Worm (Caenorhabditis elegans) whole organism, L4 larva: Measurements from ENCODE around the gene fzr-1.

Experiments used
- D1046.2 ChIP-seq: fragments of 200-800 bp; sonication (Bioruptor generic); IDR thresholded peaks from 2 replicates; pipeline ENCODE4 v1.3.6; 2022; ENCODE audit warnings: missing genetic modification characterization, missing compliant biosample characterization
- F49E8.2 ChIP-seq: sonication (generic microtip); optimal IDR thresholded peaks from 2 replicates; lab custom pipeline; 2016; ENCODE audit warnings: missing compliant biosample characterization, mild to moderate bottlenecking, missing genetic modification characterization, borderline replicate concordance
- R02D3.7 ChIP-seq: fragments of 150-350 bp; sonication (generic microtip); optimal IDR thresholded peaks from 3 replicates; lab custom pipeline; 2014; ENCODE audit warnings: missing biosample characterization, missing genetic modification characterization
- Y105C5A.15 ChIP-seq: fragments of 200-800 bp; sonication (Bioruptor generic); IDR thresholded peaks from 2 replicates; pipeline ENCODE4 v1.3.6; 2022; ENCODE audit warnings: missing genetic modification characterization, missing compliant biosample characterization
- Y48G9A.11 ChIP-seq: fragments of 200-800 bp; sonication (Bioruptor generic); IDR thresholded peaks from 2 replicates; pipeline ENCODE4 v1.3.6; 2022; ENCODE audit warnings: missing genetic modification reagents, missing genetic modification characterization, missing compliant biosample characterization
- Y75B8A.6 ChIP-seq: fragments of 200-800 bp; sonication (Bioruptor generic); IDR thresholded peaks from 2 replicates; pipeline ENCODE4 v1.3.6; 2022; ENCODE audit warnings: missing genetic modification reagents, missing genetic modification characterization, missing compliant biosample characterization
- aha-1 ChIP-seq: fragments of 150-350 bp; peaks from one replicate; lab custom pipeline; 2014; ENCODE audit warnings: missing biosample characterization, missing genetic modification characterization
- aly-2 ChIP-seq: sonication (generic microtip); optimal IDR thresholded peaks from 2 replicates; lab custom pipeline; 2018; ENCODE audit warnings: missing biosample characterization, missing genetic modification characterization
- ama-1 ChIP-seq: fragments of 150-350 bp; optimal IDR thresholded peaks from 2 replicates; lab custom pipeline; 2014; ENCODE audit warnings: inconsistent platforms, mixed read lengths
- ceh-28 ChIP-seq: fragments of 150-350 bp; optimal IDR thresholded peaks from 2 replicates; lab custom pipeline; 2014; ENCODE audit warnings: missing biosample characterization, missing genetic modification reagents, missing genetic modification characterization
- ceh-44 ChIP-seq: fragments of 200-800 bp; sonication (Bioruptor generic); IDR thresholded peaks from 2 replicates; pipeline ENCODE4 v1.3.6; 2022; ENCODE audit warnings: missing genetic modification reagents, missing genetic modification characterization, missing compliant biosample characterization
- ces-1 ChIP-seq: fragments of 150-350 bp; sonication (generic microtip); optimal IDR thresholded peaks from 4 replicates; lab custom pipeline; 2014; ENCODE audit warnings: missing biosample characterization, missing genetic modification reagents, missing genetic modification characterization
- daf-16 ChIP-seq, 3 experiments: sonication (generic microtip); optimal IDR thresholded peaks; 2 replicates each; lab custom pipeline; 2016 to 2017; ENCODE audit warnings: missing genetic modification characterization in 3 of 3, missing genetic modification reagents in 3 of 3, mild to moderate bottlenecking in 2 of 3, missing compliant biosample characterization in 2 of 3, missing biosample characterization in 1 of 3, moderate library complexity in 1 of 3
- dmd-9 ChIP-seq: fragments of 200-800 bp; sonication (Bioruptor generic); IDR thresholded peaks from 2 replicates; pipeline ENCODE4 v1.3.6; 2022; ENCODE audit warnings: missing genetic modification reagents, missing genetic modification characterization, missing compliant biosample characterization
- duxl-1 ChIP-seq: sonication (generic microtip); optimal IDR thresholded peaks from 2 replicates; lab custom pipeline; 2016; ENCODE audit warnings: mild to moderate bottlenecking, missing genetic modification characterization, moderate library complexity, missing compliant biosample characterization; ENCODE audit not compliant: poor library complexity
- dve-1 ChIP-seq: sonication (generic microtip); optimal IDR thresholded peaks from 2 replicates; lab custom pipeline; 2017; ENCODE audit warnings: antibody characterized with exemption, mild to moderate bottlenecking, missing genetic modification characterization, missing compliant biosample characterization; ENCODE audit not compliant: insufficient read depth
- egl-43 ChIP-seq: fragments of 200-800 bp; sonication (Bioruptor generic); IDR thresholded peaks from 2 replicates; pipeline ENCODE4 v1.3.6; 2022; ENCODE audit warnings: missing genetic modification reagents, missing genetic modification characterization, missing compliant biosample characterization
- fkh-10 ChIP-seq: fragments of 150-350 bp; optimal IDR thresholded peaks from 2 replicates; lab custom pipeline; 2014; ENCODE audit warnings: missing biosample characterization, missing genetic modification reagents, missing genetic modification characterization
- gei-8 ChIP-seq: fragments of 200-800 bp; sonication (Bioruptor generic); optimal IDR thresholded peaks from 2 replicates; lab custom pipeline; 2018; ENCODE audit warnings: mild to moderate bottlenecking, missing genetic modification characterization, missing compliant biosample characterization
- hif-1 ChIP-seq, 2 experiments: sonication (generic microtip); optimal IDR thresholded peaks; 2 replicates each; lab custom pipeline; 2016 to 2017; ENCODE audit warnings: missing compliant biosample characterization in 2 of 2, missing genetic modification characterization in 2 of 2, missing genetic modification reagents in 2 of 2, missing genotype in 2 of 2, mild to moderate bottlenecking in 1 of 2
- hlh-30 ChIP-seq: sonication (generic microtip); optimal IDR thresholded peaks from 2 replicates; lab custom pipeline; 2017; ENCODE audit warnings: antibody characterized with exemption, mild to moderate bottlenecking, missing genetic modification characterization, missing compliant biosample characterization; ENCODE audit not compliant: insufficient read depth
- jun-1 ChIP-seq: fragments of 150-350 bp; optimal IDR thresholded peaks from 2 replicates; lab custom pipeline; 2014; ENCODE audit warnings: missing biosample characterization, missing genetic modification reagents, missing genetic modification characterization
- lim-7 ChIP-seq: fragments of 200-800 bp; sonication (Bioruptor generic); IDR thresholded peaks from 2 replicates; pipeline ENCODE4 v1.3.6; 2022; ENCODE audit warnings: missing genetic modification characterization, missing compliant biosample characterization
- lin-1 ChIP-seq: fragments of 200-800 bp; sonication (Bioruptor generic); IDR thresholded peaks from 2 replicates; pipeline ENCODE4 v1.3.6; 2022; ENCODE audit warnings: missing genetic modification reagents, missing genetic modification characterization, missing compliant biosample characterization
- lsy-2 ChIP-seq, 2 experiments: fragments of 150-350 bp in 1 of 2; sonication (generic microtip) in 1 of 2; optimal IDR thresholded peaks; 2 replicates each; lab custom pipeline; 2014 to 2017; ENCODE audit warnings: missing biosample characterization in 2 of 2, missing genetic modification characterization in 2 of 2
- madf-9 ChIP-seq: fragments of 200-800 bp; sonication (Bioruptor generic); conservative IDR thresholded peaks from 2 replicates; pipeline ENCODE4 v1.3.6; 2022; ENCODE audit warnings: missing genetic modification reagents, missing genetic modification characterization, missing compliant biosample characterization
- mdl-1 ChIP-seq, 2 experiments: fragments of 150-350 bp in 1 of 2; sonication (generic microtip) in 1 of 2; optimal IDR thresholded peaks; 2 replicates each; lab custom pipeline; 2014 to 2017; ENCODE audit warnings: missing biosample characterization in 2 of 2, missing genetic modification characterization in 2 of 2
- mep-1 ChIP-seq: fragments of 150-350 bp; sonication (generic microtip); optimal IDR thresholded peaks from 3 replicates; lab custom pipeline; 2014; ENCODE audit warnings: missing biosample characterization, missing genetic modification characterization
- mxl-3 ChIP-seq: fragments of 200-800 bp; sonication (Bioruptor generic); optimal IDR thresholded peaks from 2 replicates; lab custom pipeline; 2018; ENCODE audit warnings: mild to moderate bottlenecking, missing genetic modification characterization, missing compliant biosample characterization
- nhr-10 ChIP-seq: fragments of 150-350 bp; optimal IDR thresholded peaks from 2 replicates; lab custom pipeline; 2014; ENCODE audit warnings: missing biosample characterization, missing genetic modification characterization
- nhr-102 ChIP-seq: sonication (generic microtip); optimal IDR thresholded peaks from 2 replicates; lab custom pipeline; 2016; ENCODE audit warnings: mild to moderate bottlenecking, missing genetic modification characterization, moderate library complexity, missing compliant biosample characterization
- nhr-11 ChIP-seq: fragments of 150-350 bp; optimal IDR thresholded peaks from 2 replicates; lab custom pipeline; 2014; ENCODE audit warnings: missing biosample characterization, missing genetic modification characterization
- nhr-237 ChIP-seq: sonication (generic microtip); optimal IDR thresholded peaks from 2 replicates; lab custom pipeline; 2017; ENCODE audit warnings: missing biosample characterization, missing genetic modification characterization
- nhr-25 ChIP-seq: sonication (generic microtip); optimal IDR thresholded peaks from 2 replicates; lab custom pipeline; 2017; ENCODE audit warnings: missing genetic modification characterization, mild to moderate bottlenecking, missing compliant biosample characterization, antibody characterized with exemption, moderate library complexity, borderline replicate concordance; ENCODE audit not compliant: insufficient read depth
- nhr-48 ChIP-seq: sonication (generic microtip); optimal IDR thresholded peaks from 2 replicates; lab custom pipeline; 2016; ENCODE audit warnings: mild to moderate bottlenecking, missing genetic modification characterization, missing compliant biosample characterization
- nhr-6 ChIP-seq: fragments of 150-350 bp; optimal IDR thresholded peaks from 2 replicates; lab custom pipeline; 2014; ENCODE audit warnings: missing biosample characterization, missing genetic modification characterization
- nhr-76 ChIP-seq: fragments of 150-350 bp; optimal IDR thresholded peaks from 2 replicates; lab custom pipeline; 2014; ENCODE audit warnings: missing biosample characterization, missing genetic modification characterization
- pha-4 ChIP-seq, 2 experiments: fragments of 150-350 bp in 1 of 2; fragments of 200-800 bp in 1 of 2; sonication (Bioruptor generic) in 1 of 2; IDR thresholded peaks in 1 of 2; optimal IDR thresholded peaks in 1 of 2; 2 replicates each; pipeline versions ENCODE4 v1.3.6 to Lab custom; 2014 to 2022; ENCODE audit warnings: missing genetic modification characterization in 2 of 2, missing genetic modification reagents in 2 of 2, missing biosample characterization in 1 of 2, missing compliant biosample characterization in 1 of 2
- pqm-1 ChIP-seq: sonication (generic microtip); optimal IDR thresholded peaks from 2 replicates; lab custom pipeline; 2017; ENCODE audit warnings: missing biosample characterization, missing genetic modification characterization
- rbr-2 ChIP-seq: sonication (generic microtip); optimal IDR thresholded peaks from 2 replicates; lab custom pipeline; 2016; ENCODE audit warnings: missing genotype, missing genetic modification characterization, missing compliant biosample characterization
- sdz-12 ChIP-seq: fragments of 200-800 bp; sonication (Bioruptor generic); optimal IDR thresholded peaks from 2 replicates; lab custom pipeline; 2018; ENCODE audit warnings: mild to moderate bottlenecking, missing genetic modification characterization, missing compliant biosample characterization
- set-16 ChIP-seq: fragments of 200-800 bp; sonication (Bioruptor generic); IDR thresholded peaks from 2 replicates; pipeline ENCODE4 v1.3.6; 2022; ENCODE audit warnings: missing genetic modification reagents, missing genetic modification characterization, missing compliant biosample characterization
- spr-1 ChIP-seq: sonication (generic microtip); optimal IDR thresholded peaks from 2 replicates; lab custom pipeline; 2016; ENCODE audit warnings: mild to moderate bottlenecking, missing genetic modification characterization, missing compliant biosample characterization
- tag-97 ChIP-seq: fragments of 200-800 bp; sonication (Bioruptor generic); IDR thresholded peaks from 2 replicates; pipeline ENCODE4 v1.3.6; 2022; ENCODE audit warnings: missing genetic modification characterization, missing compliant biosample characterization
- tra-1 ChIP-seq: fragments of 200-800 bp; sonication (Bioruptor generic); IDR thresholded peaks from 2 replicates; pipeline ENCODE4 v1.3.6; 2022; ENCODE audit warnings: missing genetic modification reagents, missing genetic modification characterization, missing compliant biosample characterization
- unc-62 ChIP-seq, 3 experiments: fragments of 150-350 bp in 1 of 3; sonication (generic microtip); optimal IDR thresholded peaks in 2 of 3; peaks in 1 of 3; 1 replicate in 1 of 3; 2 replicates in 2 of 3; lab custom pipeline; 2014 to 2017; ENCODE audit warnings: missing biosample characterization in 3 of 3, missing genetic modification characterization in 3 of 3, missing genetic modification reagents in 3 of 3, missing genotype in 1 of 3
- ztf-11 ChIP-seq: fragments of 150-350 bp; optimal IDR thresholded peaks from 2 replicates; lab custom pipeline; 2014; ENCODE audit warnings: missing biosample characterization, missing genetic modification characterization

fzr-1 gene

ce11 chrII:9619995-9620535 is 24.2 kb downstream of the fzr-1 start (continued):
- TF ChIP-seq D1046.2 (no peak), madf-9 (no peak), mep-1 (no peak), aha-1 (tag; lab: Kevin White, UChicago) (no peak), nhr-48 (tag; lab: Kevin White, UChicago) (peak; percentile 35), nhr-25 (no peak), jun-1 (tag; lab: Kevin White, UChicago) (no peak), lsy-2 (tag; optimal IDR thresholded peaks at IDR 0.05; lab: Kevin White, UChicago) (peak in 1 of 2 experiments; percentile 9), sdz-12 (GFP tag; lab: Kevin White, UChicago) (no peak), F49E8.2 (tag; lab: Kevin White, UChicago) (no peak), lin-1 (GFP tag; lab: Robert Waterston, UW) (no peak), ces-1 (GFP tag; lab: Kevin White, UChicago) (no peak), ceh-28 (tag; lab: Kevin White, UChicago) (no peak), hif-1 (tag; optimal IDR thresholded peaks at IDR 0.05; lab: Kevin White, UChicago) (peak in 1 of 2 experiments; percentile 0), egl-43 (GFP tag; lab: Robert Waterston, UW) (no peak), hlh-30 (tag; lab: Kevin White, UChicago) (peak; percentile 34), daf-16 (GFP tag; optimal IDR thresholded peaks at IDR 0.05; lab: Kevin White, UChicago) (no peak), daf-16 (tag; optimal IDR thresholded peaks at IDR 0.05; lab: Kevin White, UChicago) (no peak), rbr-2 (tag; lab: Kevin White, UChicago) (no peak), nhr-6 (no peak), nhr-10 (tag; lab: Kevin White, UChicago) (no peak)
- TF ChIP-seq, all 104 proteins: peak for 16

ce11 chrII:9619402-9619862 is 24.8 kb downstream of the fzr-1 start:
- TF ChIP-seq pha-4 (GFP tag; IDR thresholded peaks at IDR 0.05; lab: Robert Waterston, UW) (peak; percentile 66), pha-4 (tag; optimal IDR thresholded peaks at IDR 0.05; lab: Kevin White, UChicago) (peak; percentile 18), set-16 (peak; percentile 34; the same call in 1 of the 2 replicates), pqm-1 (tag; lab: Kevin White, UChicago) (peak; percentile 41), nhr-76 (no peak), D1046.2 (no peak), dmd-9 (no peak), jun-1 (tag; lab: Kevin White, UChicago) (no peak), R02D3.7 (no peak), ztf-11 (tag; lab: Kevin White, UChicago) (no peak), tra-1 (peak; percentile 53), aly-2 (no peak), Y75B8A.6 (no peak), ama-1 (lab: Kevin White, UChicago) (peak; percentile 2), nhr-11 (tag; lab: Kevin White, UChicago) (peak; percentile 79), unc-62 (GFP tag; optimal IDR thresholded peaks at IDR 0.05 in 1 of 2; lab: Kevin White, UChicago) (peak in 1 of 2 experiments; percentile 42), unc-62 (tag; optimal IDR thresholded peaks at IDR 0.05; lab: Kevin White, UChicago) (no peak), Y48G9A.11 (GFP tag; lab: Robert Waterston, UW) (no peak), lim-7 (GFP tag; lab: Robert Waterston, UW) (no peak), gei-8 (GFP tag; lab: Kevin White, UChicago) (no peak), egl-43 (GFP tag; lab: Robert Waterston, UW) (0 out of 2 replicates have a peak, but pooled peaks have one; percentile 7), mxl-3 (GFP tag; lab: Kevin White, UChicago) (peak; percentile 94), nhr-102 (tag; lab: Kevin White, UChicago) (peak; percentile 1), fkh-10 (GFP tag; lab: Kevin White, UChicago) (no peak), spr-1 (tag; lab: Kevin White, UChicago) (peak; percentile 24), duxl-1 (no peak), hlh-30 (tag; lab: Kevin White, UChicago) (peak; percentile 79), ces-1 (GFP tag; lab: Kevin White, UChicago) (no peak), mdl-1 (tag; optimal IDR thresholded peaks at IDR 0.05; lab: Kevin White, UChicago) (peak in 1 of 2 experiments; percentile 74), ceh-44 (GFP tag; lab: Robert Waterston, UW) (no peak), nhr-237 (tag; lab: Kevin White, UChicago) (no peak), mep-1 (peak; percentile 75), tag-97 (GFP tag; lab: Robert Waterston, UW) (no peak), Y105C5A.15 (no peak), dve-1 (tag; lab: Kevin White, UChicago) (peak; percentile 66)
